Worm (Caenorhabditis elegans): ENCODE results near the gene hsp-12.6.

Gene hsp-12.6

ce11 chrIV:9447209-9447608 is at the start of gene hsp-12.6:
hsp-12.6 (minus strand) TSS chrIV:9447228.
- TF ChIP-seq pag-3 (tag; optimal IDR thresholded peaks at IDR 0.05; ENCODE audit: borderline replicate concordance) (no peak), hlh-30 (tag; optimal IDR thresholded peaks at IDR 0.05; ENCODE audit: insufficient read depth) (no peak), eyg-1 (tag; optimal IDR thresholded peaks at IDR 0.05) (no peak), che-1 (tag; optimal IDR thresholded peaks at IDR 0.05) (no peak), sdc-2 (tag; optimal IDR thresholded peaks at IDR 0.05) (no peak), ceh-24 (tag; optimal IDR thresholded peaks at IDR 0.05) (no peak), C08G9.2 (tag; optimal IDR thresholded peaks at IDR 0.05) (no peak), dve-1 (tag; optimal IDR thresholded peaks at IDR 0.05) (no peak), madf-2 (tag; optimal IDR thresholded peaks at IDR 0.05) (no peak), ceh-9 (tag; optimal IDR thresholded peaks at IDR 0.05) (no peak), tbx-7 (tag; optimal IDR thresholded peaks at IDR 0.05) (no peak), sox-2 (GFP tag; IDR thresholded peaks at IDR 0.05) (no peak), unc-42 (tag; optimal IDR thresholded peaks at IDR 0.05) (no peak), K09A11.1 (tag; optimal IDR thresholded peaks at IDR 0.05; ENCODE audit: insufficient read depth) (no peak), ceh-6 (GFP tag; optimal IDR thresholded peaks at IDR 0.05) (no peak), rnt-1 (tag; optimal IDR thresholded peaks at IDR 0.05) (no peak), odd-2 (tag; optimal IDR thresholded peaks at IDR 0.05) (no peak), hlh-13 (GFP tag; optimal IDR thresholded peaks at IDR 0.05) (no peak), fkh-10 (GFP tag; optimal IDR thresholded peaks at IDR 0.05) (no peak)

ce11 chrIV:9496306-9496705 is 49.3 kb upstream of the hsp-12.6 start, which contains the start of gene sru-3:
sru-3 (plus strand) TSS chrIV:9496606.
- TF ChIP-seq sox-2 (GFP tag; IDR thresholded peaks at IDR 0.05) (no peak), syd-9 (tag; optimal IDR thresholded peaks at IDR 0.05) (no peak), eyg-1 (tag; optimal IDR thresholded peaks at IDR 0.05) (no peak), pha-2 (tag; optimal IDR thresholded peaks at IDR 0.05) (no peak), elt-4 (tag; optimal IDR thresholded peaks at IDR 0.05) (no peak), lim-6 (tag; optimal IDR thresholded peaks at IDR 0.05) (no peak), odd-2 (tag; optimal IDR thresholded peaks at IDR 0.05) (no peak), tbx-2 (tag; optimal IDR thresholded peaks at IDR 0.05) (no peak), C38D4.7 (GFP tag; optimal IDR thresholded peaks at IDR 0.05) (no peak), ceh-18 (tag; optimal IDR thresholded peaks at IDR 0.05) (no peak), madf-2 (tag; optimal IDR thresholded peaks at IDR 0.05) (no peak), nhr-232 (tag; optimal IDR thresholded peaks at IDR 0.05) (no peak), hlh-8 (tag; optimal IDR thresholded peaks at IDR 0.05) (no peak), gmeb-2 (tag; optimal IDR thresholded peaks at IDR 0.05) (no peak), F13H6.1 (tag; optimal IDR thresholded peaks at IDR 0.05) (no peak), fax-1 (tag; optimal IDR thresholded peaks at IDR 0.05) (no peak), ceh-48 (tag; optimal IDR thresholded peaks at IDR 0.05) (no peak)

ce11 chrIV:9490320-9490719 is 43.3 kb upstream of the hsp-12.6 start, which contains the start of gene sru-6:
sru-6 (plus strand) TSS chrIV:9490620.
- TF ChIP-seq ceh-45 (GFP tag; IDR thresholded peaks at IDR 0.05) (no peak), rnt-1 (tag; optimal IDR thresholded peaks at IDR 0.05) (no peak), pqm-1 (tag; optimal IDR thresholded peaks at IDR 0.05) (no peak), hlh-6 (tag; optimal IDR thresholded peaks at IDR 0.05) (no peak), pha-4 (tag; optimal IDR thresholded peaks at IDR 0.05) (no peak), npax-4 (tag; optimal IDR thresholded peaks at IDR 0.05) (no peak), ztf-16 (tag; optimal IDR thresholded peaks at IDR 0.05) (no peak), unc-86 (tag; optimal IDR thresholded peaks at IDR 0.05) (no peak), F13H6.1 (tag; optimal IDR thresholded peaks at IDR 0.05) (no peak), odd-2 (tag; optimal IDR thresholded peaks at IDR 0.05) (no peak), fkh-6 (tag; optimal IDR thresholded peaks at IDR 0.05) (no peak), hlh-8 (tag; optimal IDR thresholded peaks at IDR 0.05) (no peak), pha-2 (tag; optimal IDR thresholded peaks at IDR 0.05) (no peak), nhr-232 (tag; optimal IDR thresholded peaks at IDR 0.05) (no peak), ceh-31 (tag; optimal IDR thresholded peaks at IDR 0.05) (no peak), pax-1 (tag; optimal IDR thresholded peaks at IDR 0.05) (no peak), unc-55 (GFP tag; optimal IDR thresholded peaks at IDR 0.05) (no peak), ceh-6 (GFP tag; optimal IDR thresholded peaks at IDR 0.05) (no peak), ceh-30 (tag; optimal IDR thresholded peaks at IDR 0.05) (no peak), dve-1 (tag; optimal IDR thresholded peaks at IDR 0.05) (no peak)

Measured in whole organism, late embryonic.